Worm (Caenorhabditis elegans) whole organism, L4 larva: ENCODE measurements around the gene F42G2.7.

ENCODE experiments used
- F37D6.2 ChIP-seq: sonication (generic microtip); optimal IDR thresholded peaks from 2 replicates; lab custom pipeline; 2016; ENCODE audit warnings: mild to moderate bottlenecking, missing genetic modification characterization, missing compliant biosample characterization
- dpl-1 ChIP-seq: fragments of 150-350 bp; optimal IDR thresholded peaks from 2 replicates; lab custom pipeline; 2014; ENCODE audit warnings: missing biosample characterization, missing genetic modification reagents, missing genetic modification characterization
- hlh-30 ChIP-seq: sonication (generic microtip); optimal IDR thresholded peaks from 2 replicates; lab custom pipeline; 2017; ENCODE audit warnings: antibody characterized with exemption, mild to moderate bottlenecking, missing genetic modification characterization, missing compliant biosample characterization; ENCODE audit not compliant: insufficient read depth
- lsy-2 ChIP-seq, 2 experiments: fragments of 150-350 bp in 1 of 2; sonication (generic microtip) in 1 of 2; optimal IDR thresholded peaks; 2 replicates each; lab custom pipeline; 2014 to 2017; ENCODE audit warnings: missing biosample characterization in 2 of 2, missing genetic modification characterization in 2 of 2
- nhr-6 ChIP-seq: fragments of 150-350 bp; optimal IDR thresholded peaks from 2 replicates; lab custom pipeline; 2014; ENCODE audit warnings: missing biosample characterization, missing genetic modification characterization
- unc-39 ChIP-seq: sonication (generic microtip); optimal IDR thresholded peaks from 2 replicates; lab custom pipeline; 2017; ENCODE audit warnings: missing biosample characterization, missing genetic modification characterization

- TF ChIP-seq nhr-6 (tag; lab: Kevin White, UChicago) (no peak), dpl-1 (no peak), unc-39 (tag; lab: Kevin White, UChicago) (no peak), lsy-2 (tag; optimal IDR thresholded peaks at IDR 0.05; lab: Kevin White, UChicago) (no peak), hlh-30 (no peak), F37D6.2 (tag; lab: Kevin White, UChicago) (no peak)
Observed at ce11 chrII:2412649-2413048, 5.3 kb upstream of the F42G2.7 start, which contains the start of gene fbxa-182.
